Fruit fly (Drosophila melanogaster): ENCODE measurements around the gene Atg4a.

Gene Atg4a

dm6 chr2L:1102349-1102748 lies 21.6 kb downstream of the Atg4a start, which contains the start of gene CG4629 (continued):
- TF ChIP-seq Mes4 (GFP tag; optimal IDR thresholded peaks at IDR 0.05): no peak
- TF ChIP-seq Nf-YC (tag; optimal IDR thresholded peaks at IDR 0.05): peak; percentile 38
- TF ChIP-seq abd-A (tag; optimal IDR thresholded peaks at IDR 0.05): no peak
- TF ChIP-seq CG12104 (GFP tag; optimal IDR thresholded peaks at IDR 0.05): no peak
- TF ChIP-seq CHES-1-like (GFP tag; optimal IDR thresholded peaks at IDR 0.05): no peak
- peak; percentile 55; the same call in 1 of the 3 replicates for TF ChIP-seq CG34422 (GFP tag; IDR thresholded peaks at IDR 0.05)
- no peak for TF ChIP-seq HLH3B (GFP tag; IDR thresholded peaks at IDR 0.05)
- TF ChIP-seq CkIIα-i1 (GFP tag; IDR thresholded peaks at IDR 0.05): no peak
- no peak for TF ChIP-seq HHEX (GFP tag; optimal IDR thresholded peaks at IDR 0.05)
- TF ChIP-seq CG11695 (GFP tag; IDR thresholded peaks at IDR 0.05): no peak
- no peak for TF ChIP-seq NFAT (GFP tag; IDR thresholded peaks at IDR 0.05)
- no peak for TF ChIP-seq NfI (GFP tag; optimal IDR thresholded peaks at IDR 0.05)
- TF ChIP-seq CG8924 (tag; optimal IDR thresholded peaks at IDR 0.05): no peak
- TF ChIP-seq ci (GFP tag; IDR thresholded peaks at IDR 0.05): peak; percentile 52; the same call in 2 of the 3 replicates
- peak; percentile 62; the same call in 2 of the 3 replicates for TF ChIP-seq zen2 (GFP tag; IDR thresholded peaks at IDR 0.05; ENCODE audit: partially characterized antibody)
- TF ChIP-seq lov (optimal IDR thresholded peaks at IDR 0.05): no peak
- TF ChIP-seq lov (GFP tag; IDR thresholded peaks at IDR 0.05): no peak
- no peak for TF ChIP-seq CG13624 (GFP tag; optimal IDR thresholded peaks at IDR 0.05)
- no peak for TF ChIP-seq klu (GFP tag; IDR thresholded peaks at IDR 0.05)
- TF ChIP-seq CG12236 (GFP tag; optimal IDR thresholded peaks at IDR 0.05): no peak
- no peak for TF ChIP-seq CG2678 (tag; optimal IDR thresholded peaks at IDR 0.05)
- TF ChIP-seq NC2α (GFP tag; optimal IDR thresholded peaks at IDR 0.05): no peak
- TF ChIP-seq danr (GFP tag; IDR thresholded peaks at IDR 0.05): no peak
- no peak for TF ChIP-seq Atf3 (GFP tag; optimal IDR thresholded peaks at IDR 0.05)
- TF ChIP-seq sna (GFP tag; IDR thresholded peaks at IDR 0.05; ENCODE audit: partially characterized antibody): peak; percentile 55; the same call in 1 of the 2 replicates
- TF ChIP-seq CG7372 (GFP tag; IDR thresholded peaks at IDR 0.05): no peak
- TF ChIP-seq stwl (tag; optimal IDR thresholded peaks at IDR 0.05): no peak
- TF ChIP-seq Sry-β (GFP tag; optimal IDR thresholded peaks at IDR 0.05): no peak
- TF ChIP-seq tna (GFP tag; IDR thresholded peaks at IDR 0.05; ENCODE audit: partially characterized antibody): no peak; the same call in 1 of the 2 replicates
- no peak for TF ChIP-seq H15 (GFP tag; IDR thresholded peaks at IDR 0.05)
- no peak for TF ChIP-seq CG4730 (GFP tag; IDR thresholded peaks at IDR 0.05)
- TF ChIP-seq cad (GFP tag; optimal IDR thresholded peaks at IDR 0.05): no peak
- no peak for TF ChIP-seq gt (GFP tag; IDR thresholded peaks at IDR 0.05)
- no peak for TF ChIP-seq CG11093 (GFP tag; IDR thresholded peaks at IDR 0.05)
- no peak for TF ChIP-seq CG1647 (GFP tag; optimal IDR thresholded peaks at IDR 0.05)
- TF ChIP-seq ERR (GFP tag; optimal IDR thresholded peaks at IDR 0.05): no peak
- TF ChIP-seq Dek (tag; optimal IDR thresholded peaks at IDR 0.05): no peak
- no peak for TF ChIP-seq CG6272 (GFP tag; IDR thresholded peaks at IDR 0.05)
- no peak for TF ChIP-seq CG17802 (tag; optimal IDR thresholded peaks at IDR 0.05)
- TF ChIP-seq CG12942 (GFP tag; optimal IDR thresholded peaks at IDR 0.05): no peak
- no peak for TF ChIP-seq GATAe (GFP tag; conservative IDR thresholded peaks at IDR 0.05)
- no peak for TF ChIP-seq CG34376 (GFP tag; optimal IDR thresholded peaks at IDR 0.05)
- no peak for TF ChIP-seq CG7987 (GFP tag; optimal IDR thresholded peaks at IDR 0.05)
- TF ChIP-seq CG3407 (GFP tag; optimal IDR thresholded peaks at IDR 0.05): no peak
- TF ChIP-seq Dll (GFP tag; IDR thresholded peaks at IDR 0.05; ENCODE audit: partially characterized antibody): peak; percentile 19; the same call in 1 of the 4 replicates
- no peak for TF ChIP-seq CG4854 (GFP tag; optimal IDR thresholded peaks at IDR 0.05)
- TF ChIP-seq CG16813 (GFP tag; IDR thresholded peaks at IDR 0.05; ENCODE audit: partially characterized antibody): 0 out of 3 replicates have a peak, but pooled peaks have one; percentile 14
- no peak for TF ChIP-seq NK7.1 (GFP tag; optimal IDR thresholded peaks at IDR 0.05)

Data from whole organism, embryonic.